Worm (Caenorhabditis elegans): ENCODE results near the gene F28G4.4.

ce11 chrV:16259684-16260083, 26.0 kb downstream of the F28G4.4 start, which contains the start of gene nhr-127:
- TF ChIP-seq W03F9.2 (tag; optimal IDR thresholded peaks at IDR 0.05) (no peak), him-1 (tag; optimal IDR thresholded peaks at IDR 0.05) (no peak)

All from whole organism, L4/young adult.